Worm (Caenorhabditis elegans) whole organism, young adult: ENCODE results near the gene swan-1.

Experiments
- B0261.1 ChIP-seq: sonication (generic microtip); optimal IDR thresholded peaks from 2 replicates; lab custom pipeline; 2016; ENCODE audit warnings: mild to moderate bottlenecking, missing genetic modification characterization, moderate library complexity, missing compliant biosample characterization
- B0336.3 ChIP-seq: fragments of 200-800 bp; sonication (Bioruptor generic); IDR thresholded peaks from 2 replicates; pipeline ENCODE4 v1.3.6; 2022; ENCODE audit warnings: missing genetic modification characterization, missing compliant biosample characterization
- F23B12.7 ChIP-seq: sonication (generic microtip); optimal IDR thresholded peaks from 2 replicates; lab custom pipeline; 2017; ENCODE audit warnings: missing genetic modification characterization, mild to moderate bottlenecking, missing compliant biosample characterization, antibody characterized with exemption, moderate library complexity; ENCODE audit not compliant: insufficient read depth
- F33H1.4 ChIP-seq: fragments of 200-800 bp; sonication (Bioruptor generic); IDR thresholded peaks from 2 replicates; pipeline ENCODE4 v1.3.6; 2022; ENCODE audit warnings: missing genetic modification reagents, missing genetic modification characterization, missing compliant biosample characterization
- F57A8.1 ChIP-seq: fragments of 200-800 bp; sonication (Bioruptor generic); optimal IDR thresholded peaks from 2 replicates; lab custom pipeline; 2018; ENCODE audit warnings: mild to moderate bottlenecking, missing genetic modification characterization, moderate library complexity, missing compliant biosample characterization
- F57C9.4 ChIP-seq: sonication (generic microtip); optimal IDR thresholded peaks from 2 replicates; lab custom pipeline; 2017; ENCODE audit warnings: mild to moderate bottlenecking, missing genetic modification characterization, missing compliant biosample characterization
- K12H6.12 ChIP-seq: fragments of 200-800 bp; sonication (Bioruptor generic); optimal IDR thresholded peaks from 2 replicates; lab custom pipeline; 2018; ENCODE audit warnings: mild to moderate bottlenecking, missing genetic modification characterization, missing compliant biosample characterization
- Y53G8AR.9 ChIP-seq: fragments of 200-800 bp; sonication (Bioruptor generic); conservative IDR thresholded peaks from 2 replicates; pipeline ENCODE4 v1.3.6; 2022; ENCODE audit warnings: missing genetic modification reagents, missing genetic modification characterization, missing compliant biosample characterization
- Y79H2A.3 ChIP-seq: fragments of 200-800 bp; sonication (Bioruptor generic); conservative IDR thresholded peaks from 2 replicates; pipeline ENCODE4 v1.3.6; 2022; ENCODE audit warnings: missing genetic modification reagents, missing genetic modification characterization, missing compliant biosample characterization
- ama-1 ChIP-seq, 3 experiments: fragments of 150-350 bp in 1 of 3; sonication (generic microtip) in 2 of 3; optimal IDR thresholded peaks; 2 replicates each; lab custom pipeline; 2014 to 2018; ENCODE audit warnings: missing biosample characterization in 2 of 3, missing genetic modification characterization in 2 of 3, missing genetic modification reagents in 2 of 3
- attf-3 ChIP-seq: fragments of 200-800 bp; sonication (Bioruptor generic); conservative IDR thresholded peaks from 2 replicates; pipeline ENCODE4 v1.3.6; 2022; ENCODE audit warnings: missing genetic modification reagents, missing genetic modification characterization, missing compliant biosample characterization
- attf-6 ChIP-seq: fragments of 200-800 bp; sonication (Bioruptor generic); IDR thresholded peaks from 2 replicates; pipeline ENCODE4 v1.3.6; 2022; ENCODE audit warnings: missing genetic modification reagents, missing genetic modification characterization, missing compliant biosample characterization
- bed-2 ChIP-seq: fragments of 200-800 bp; sonication (Bioruptor generic); IDR thresholded peaks from 2 replicates; pipeline ENCODE4 v1.3.6; 2022; ENCODE audit warnings: missing genetic modification reagents, missing genetic modification characterization, missing compliant biosample characterization
- cebp-1 ChIP-seq, 2 experiments: fragments of 200-800 bp in 1 of 2; sonication (Bioruptor generic) in 1 of 2; sonication (generic microtip) in 1 of 2; IDR thresholded peaks in 1 of 2; optimal IDR thresholded peaks in 1 of 2; 2 replicates each; pipeline versions ENCODE4 v1.3.6 to Lab custom; 2017 to 2022; ENCODE audit warnings: missing compliant biosample characterization in 2 of 2, missing genetic modification characterization in 2 of 2, mild to moderate bottlenecking in 1 of 2, missing genetic modification reagents in 1 of 2, moderate library complexity in 1 of 2
- ceh-27 ChIP-seq: fragments of 200-800 bp; sonication (Bioruptor generic); optimal IDR thresholded peaks from 2 replicates; lab custom pipeline; 2018; ENCODE audit warnings: mild to moderate bottlenecking, missing genetic modification characterization, moderate library complexity, missing compliant biosample characterization
- ceh-58 ChIP-seq: fragments of 200-800 bp; sonication (Bioruptor generic); IDR thresholded peaks from 2 replicates; pipeline ENCODE4 v1.3.6; 2022; ENCODE audit warnings: missing genetic modification characterization, missing compliant biosample characterization
- chd-7 ChIP-seq: sonication (generic microtip); optimal IDR thresholded peaks from 2 replicates; lab custom pipeline; 2016; ENCODE audit warnings: mild to moderate bottlenecking, missing genetic modification characterization, moderate library complexity, missing compliant biosample characterization
- die-1 ChIP-seq: sonication (generic microtip); optimal IDR thresholded peaks from 2 replicates; lab custom pipeline; 2016; ENCODE audit warnings: missing genotype, mild to moderate bottlenecking, missing genetic modification characterization, missing compliant biosample characterization
- dpff-1 ChIP-seq: sonication (generic microtip); optimal IDR thresholded peaks from 2 replicates; lab custom pipeline; 2017; ENCODE audit warnings: mild to moderate bottlenecking, missing genetic modification characterization, missing compliant biosample characterization
- dpl-1 ChIP-seq: fragments of 150-350 bp; optimal IDR thresholded peaks from 2 replicates; lab custom pipeline; 2014; ENCODE audit warnings: missing biosample characterization, missing genetic modification reagents, missing genetic modification characterization
- egl-18 ChIP-seq: fragments of 200-800 bp; sonication (Bioruptor generic); IDR thresholded peaks from 2 replicates; pipeline ENCODE4 v1.3.6; 2022; ENCODE audit warnings: missing genetic modification reagents, missing genetic modification characterization, missing compliant biosample characterization
- egl-44 ChIP-seq: fragments of 200-800 bp; sonication (Bioruptor generic); IDR thresholded peaks from 2 replicates; pipeline ENCODE4 v1.3.6; 2022; ENCODE audit warnings: missing genetic modification reagents, missing genetic modification characterization, missing compliant biosample characterization
- ekl-4 ChIP-seq: fragments of 200-800 bp; sonication (Bioruptor generic); IDR thresholded peaks from 2 replicates; pipeline ENCODE4 v1.3.6; 2022; ENCODE audit warnings: missing genetic modification reagents, missing genetic modification characterization, missing compliant biosample characterization
- let-526 ChIP-seq: fragments of 200-800 bp; sonication (Bioruptor generic); IDR thresholded peaks from 2 replicates; pipeline ENCODE4 v1.3.6; 2022; ENCODE audit warnings: missing genetic modification reagents, missing genetic modification characterization, missing compliant biosample characterization
- lsy-27 ChIP-seq: sonication (generic microtip); optimal IDR thresholded peaks from 2 replicates; lab custom pipeline; 2017; ENCODE audit warnings: missing genetic modification characterization, mild to moderate bottlenecking, missing compliant biosample characterization, antibody characterized with exemption, missing genotype, borderline replicate concordance; ENCODE audit not compliant: insufficient read depth
- madf-6 ChIP-seq: fragments of 200-800 bp; sonication (Bioruptor generic); IDR thresholded peaks from 2 replicates; pipeline ENCODE4 v1.3.6; 2022; ENCODE audit warnings: missing genetic modification reagents, missing genetic modification characterization, missing compliant biosample characterization
- mcd-1 ChIP-seq: fragments of 200-800 bp; sonication (Bioruptor generic); IDR thresholded peaks from 2 replicates; pipeline ENCODE4 v1.3.6; 2022; ENCODE audit warnings: missing genetic modification reagents, missing genetic modification characterization, missing compliant biosample characterization
- nfya-2 ChIP-seq: fragments of 200-800 bp; sonication (Bioruptor generic); IDR thresholded peaks from 2 replicates; pipeline ENCODE4 v1.3.6; 2022; ENCODE audit warnings: missing genetic modification reagents, missing genetic modification characterization, missing compliant biosample characterization
- nfyb-1 ChIP-seq: fragments of 200-800 bp; sonication (Bioruptor generic); IDR thresholded peaks from 2 replicates; pipeline ENCODE4 v1.3.6; 2022; ENCODE audit warnings: missing genetic modification reagents, missing genetic modification characterization, missing compliant biosample characterization
- nhr-27 ChIP-seq: fragments of 200-800 bp; sonication (Bioruptor generic); optimal IDR thresholded peaks from 2 replicates; lab custom pipeline; 2018; ENCODE audit warnings: mild to moderate bottlenecking, missing genetic modification characterization, moderate library complexity, missing compliant biosample characterization
- repo-1 ChIP-seq: sonication (generic microtip); optimal IDR thresholded peaks from 2 replicates; lab custom pipeline; 2017; ENCODE audit warnings: mild to moderate bottlenecking, missing genetic modification characterization, missing compliant biosample characterization
- sdz-38 ChIP-seq: sonication (generic microtip); optimal IDR thresholded peaks from 2 replicates; lab custom pipeline; 2016; ENCODE audit warnings: missing genotype, missing genetic modification characterization, missing compliant biosample characterization
- snpc-4 ChIP-seq, 5 experiments: fragments of 150-350 bp in 1 of 5; sonication (generic microtip) in 4 of 5; optimal IDR thresholded peaks; 2 replicates each; lab custom pipeline; 2014 to 2018; ENCODE audit warnings: missing genetic modification characterization in 5 of 5, missing biosample characterization in 3 of 5, antibody characterized with exemption in 2 of 5, mild to moderate bottlenecking in 2 of 5, missing compliant biosample characterization in 2 of 5, missing genotype in 2 of 5, moderate library complexity in 2 of 5, missing genetic modification reagents in 1 of 5
- somi-1 ChIP-seq: fragments of 200-800 bp; sonication (Bioruptor generic); optimal IDR thresholded peaks from 2 replicates; lab custom pipeline; 2018; ENCODE audit warnings: mild to moderate bottlenecking, missing genetic modification characterization, missing compliant biosample characterization
- tbp1 ChIP-seq: fragments of 200-800 bp; sonication (Bioruptor generic); optimal IDR thresholded peaks from 2 replicates; lab custom pipeline; 2018; ENCODE audit warnings: mild to moderate bottlenecking, missing genetic modification characterization, missing compliant biosample characterization
- unc-62 ChIP-seq: fragments of 150-350 bp; optimal IDR thresholded peaks from 2 replicates; lab custom pipeline; 2014; ENCODE audit warnings: missing biosample characterization, missing genetic modification reagents, missing genetic modification characterization
- ztf-22 ChIP-seq: fragments of 200-800 bp; sonication (Bioruptor generic); optimal IDR thresholded peaks from 2 replicates; lab custom pipeline; 2018; ENCODE audit warnings: mild to moderate bottlenecking, missing genetic modification characterization, moderate library complexity, missing compliant biosample characterization
- ztf-26 ChIP-seq: sonication (generic microtip); optimal IDR thresholded peaks from 2 replicates; lab custom pipeline; 2017; ENCODE audit warnings: missing genetic modification characterization, missing compliant biosample characterization
- ztf-28 ChIP-seq: fragments of 200-800 bp; sonication (Bioruptor generic); IDR thresholded peaks from 2 replicates; pipeline ENCODE4 v1.3.6; 2022; ENCODE audit warnings: missing genetic modification reagents, missing genetic modification characterization, missing compliant biosample characterization
- ztf-6 ChIP-seq: fragments of 200-800 bp; sonication (Bioruptor generic); IDR thresholded peaks from 2 replicates; pipeline ENCODE4 v1.3.6; 2022; ENCODE audit warnings: missing genetic modification reagents, missing genetic modification characterization, missing compliant biosample characterization

Gene swan-1

ce11 chrV:13833951-13834350 lies 26.9 kb upstream of the swan-1 start, which contains the start of gene srx-129:
TSS of gene srx-129 (plus strand) at chrV:13834251.
- TF ChIP-seq attf-3 (GFP tag; lab: Robert Waterston, UW) (no peak), B0261.1 (tag; lab: Kevin White, UChicago) (no peak), bed-2 (GFP tag; lab: Robert Waterston, UW) (no peak), ama-1 (optimal IDR thresholded peaks at IDR 0.05; lab: Kevin White, UChicago) (no peak), ama-1 (GFP tag; optimal IDR thresholded peaks at IDR 0.05; lab: Kevin White, UChicago) (no peak), madf-6 (GFP tag; lab: Robert Waterston, UW) (no peak), sdz-38 (no peak), ztf-28 (GFP tag; lab: Robert Waterston, UW) (no peak), nfya-2 (GFP tag; lab: Robert Waterston, UW) (no peak), F33H1.4 (GFP tag; lab: Robert Waterston, UW) (no peak), ztf-22 (GFP tag; lab: Kevin White, UChicago) (no peak), chd-7 (tag; lab: Kevin White, UChicago) (no peak), F57C9.4 (no peak), dpff-1 (no peak), tbp1 (no peak), unc-62 (GFP tag; lab: Kevin White, UChicago) (no peak), ztf-26 (tag; lab: Kevin White, UChicago) (no peak), F57A8.1 (GFP tag; lab: Kevin White, UChicago) (no peak), K12H6.12 (no peak), egl-18 (no peak), cebp-1 (GFP tag; IDR thresholded peaks at IDR 0.05; lab: Robert Waterston, UW) (no peak), cebp-1 (tag; optimal IDR thresholded peaks at IDR 0.05; lab: Kevin White, UChicago) (no peak)

ce11 chrV:13830813-13831212 lies 23.8 kb upstream of the swan-1 start, which contains the start of gene str-165:
TSS of gene str-165 (plus strand) at chrV:13831113.
- TF ChIP-seq attf-6 (GFP tag; lab: Robert Waterston, UW) = no peak
- TF ChIP-seq snpc-4 (GFP tag; optimal IDR thresholded peaks at IDR 0.05; lab: Kevin White, UChicago) = no peak
- TF ChIP-seq snpc-4 (tag; optimal IDR thresholded peaks at IDR 0.05; lab: Kevin White, UChicago) = no peak
- TF ChIP-seq F33H1.4 (GFP tag; lab: Robert Waterston, UW) = no peak
- TF ChIP-seq ceh-58 (GFP tag; lab: Robert Waterston, UW) = no peak
- no peak for TF ChIP-seq attf-3 (GFP tag; lab: Robert Waterston, UW)
- TF ChIP-seq somi-1 (GFP tag; lab: Kevin White, UChicago) = no peak
- TF ChIP-seq ztf-6 (GFP tag; lab: Robert Waterston, UW) = no peak
- no peak for TF ChIP-seq sdz-38
- TF ChIP-seq, all 124 proteins: peak for 0

- no peak for TF ChIP-seq dpl-1
- TF ChIP-seq cebp-1 (GFP tag; IDR thresholded peaks at IDR 0.05; lab: Robert Waterston, UW) = no peak
- TF ChIP-seq cebp-1 (tag; optimal IDR thresholded peaks at IDR 0.05; lab: Kevin White, UChicago) = no peak
- no peak for TF ChIP-seq nfyb-1
- TF ChIP-seq nhr-27 (tag; lab: Kevin White, UChicago) = no peak
- no peak for TF ChIP-seq ekl-4 (GFP tag; lab: Robert Waterston, UW)
- TF ChIP-seq B0336.3 (GFP tag; lab: Robert Waterston, UW) = no peak
- TF ChIP-seq let-526 = no peak
- TF ChIP-seq Y79H2A.3 (GFP tag; lab: Robert Waterston, UW) = no peak
Measured at ce11 chrV:13827920-13828319, 20.9 kb upstream of the swan-1 start, which contains the start of gene nrf-5. TSS of gene nrf-5 (plus strand) at chrV:13828267.

ce11 chrV:13822752-13823151 lies 15.7 kb upstream of the swan-1 start, which contains the start of gene hpo-31:
TSS of gene hpo-31 (plus strand) at chrV:13823052.
- TF ChIP-seq let-526 = no peak
- TF ChIP-seq Y79H2A.3 (GFP tag; lab: Robert Waterston, UW) = no peak
- TF ChIP-seq die-1 (tag; lab: Kevin White, UChicago) = no peak
- TF ChIP-seq snpc-4 (GFP tag; optimal IDR thresholded peaks at IDR 0.05; lab: Kevin White, UChicago) = no peak
- TF ChIP-seq snpc-4 (tag; optimal IDR thresholded peaks at IDR 0.05; lab: Kevin White, UChicago) = no peak
- no peak for TF ChIP-seq mcd-1
- no peak for TF ChIP-seq dpl-1
- TF ChIP-seq F23B12.7 (tag; lab: Kevin White, UChicago) = no peak
- TF ChIP-seq nfya-2 (GFP tag; lab: Robert Waterston, UW) = no peak
- no peak for TF ChIP-seq lsy-27
- no peak for TF ChIP-seq Y53G8AR.9 (GFP tag; lab: Robert Waterston, UW)
- no peak for TF ChIP-seq repo-1 (tag; lab: Kevin White, UChicago)
- TF ChIP-seq madf-6 (GFP tag; lab: Robert Waterston, UW) = no peak
- no peak for TF ChIP-seq K12H6.12
- TF ChIP-seq ceh-27 (GFP tag; lab: Kevin White, UChicago) = no peak
- no peak for TF ChIP-seq F57C9.4
- no peak for TF ChIP-seq egl-44
- TF ChIP-seq, all 124 proteins: peak for 0
